Worm (Caenorhabditis elegans) whole organism, L4/young adult: Measurements from ENCODE around the gene K10H10.7.

Experiments
- W03F9.2 ChIP-seq: fragments of 150-350 bp; optimal IDR thresholded peaks from 2 replicates; lab custom pipeline; 2014; ENCODE audit warnings: missing biosample characterization, missing genetic modification characterization
- dao-5 ChIP-seq: sonication (generic microtip); optimal IDR thresholded peaks from 2 replicates; lab custom pipeline; 2016; ENCODE audit warnings: missing genotype, missing genetic modification characterization, moderate library complexity, missing compliant biosample characterization
- him-1 ChIP-seq: sonication (generic microtip); optimal IDR thresholded peaks from 2 replicates; lab custom pipeline; 2016; ENCODE audit warnings: missing genotype, missing genetic modification reagents, missing genetic modification characterization, missing compliant biosample characterization

ce11 chrII:14479583-14480245 is 27.7 kb downstream of the K10H10.7 start, which contains the start of gene C13B4.1:
- TF ChIP-seq W03F9.2: no peak
- no peak for TF ChIP-seq him-1
- no peak for TF ChIP-seq dao-5
